Fruit fly (Drosophila melanogaster) whole organism, embryonic: ENCODE measurements around the gene CG43800.
A peak's percentile ranks its signal among the peaks of the same experiment; 100 is the strongest.

Experiments used
- Adf1 ChIP-seq: fragments of 200-800 bp; sonication (Bioruptor generic); IDR thresholded peaks from 2 replicates; pipeline ENCODE4 v1.3.6; 2022; ENCODE audit warnings: missing biosample characterization, missing genetic modification characterization
- CG15073 ChIP-seq: fragments of 200-800 bp; sonication (Bioruptor generic); optimal IDR thresholded peaks from 2 replicates; lab custom pipeline; 2016; ENCODE audit warnings: missing biosample characterization, missing genetic modification characterization
- CG1792 ChIP-seq: fragments of 200-800 bp; sonication (Bioruptor generic); optimal IDR thresholded peaks from 2 replicates; lab custom pipeline; 2016; ENCODE audit warnings: missing biosample characterization, missing genetic modification characterization
- CG2889 ChIP-seq: fragments of 200-800 bp; sonication (Bioruptor generic); IDR thresholded peaks from 3 replicates; pipeline ENCODE4 v1.3.6; 2022; ENCODE audit warnings: missing biosample characterization, missing genetic modification characterization
- CG3407 ChIP-seq: fragments of 200-800 bp; sonication (Bioruptor generic); optimal IDR thresholded peaks from 2 replicates; lab custom pipeline; 2018; ENCODE audit warnings: missing biosample characterization, mild to moderate bottlenecking, missing genetic modification characterization
- CG34224 ChIP-seq: fragments of 200-800 bp; sonication (Bioruptor generic); IDR thresholded peaks from 3 replicates; pipeline ENCODE4 v1.3.6; 2022; ENCODE audit warnings: missing biosample characterization, missing genetic modification characterization; ENCODE audit not compliant: partially characterized antibody
- CG3838 ChIP-seq: fragments of 200-800 bp; sonication (Bioruptor generic); optimal IDR thresholded peaks from 3 replicates; lab custom pipeline; 2016; ENCODE audit warnings: missing biosample characterization, missing genetic modification characterization
- CG4360 ChIP-seq: fragments of 200-800 bp; sonication (Bioruptor generic); IDR thresholded peaks from 2 replicates; pipeline ENCODE4 v1.3.6; 2022; ENCODE audit warnings: missing biosample characterization, missing genetic modification characterization
- CG7556 ChIP-seq: fragments of 200-800 bp; sonication (Bioruptor generic); optimal IDR thresholded peaks from 2 replicates; lab custom pipeline; 2017; ENCODE audit warnings: missing biosample characterization, mild to moderate bottlenecking, missing genetic modification characterization
- CG7987 ChIP-seq: fragments of 200-800 bp; sonication (Bioruptor generic); optimal IDR thresholded peaks from 2 replicates; lab custom pipeline; 2018; ENCODE audit warnings: missing biosample characterization, mild to moderate bottlenecking, missing genetic modification characterization, moderate library complexity
- CG8089 ChIP-seq: fragments of 200-800 bp; sonication (Bioruptor generic); optimal IDR thresholded peaks from 3 replicates; lab custom pipeline; 2016; ENCODE audit warnings: missing biosample characterization, missing genetic modification characterization
- Sin3A ChIP-seq: fragments of >200 bp; optimal IDR thresholded peaks from 2 replicates; lab custom pipeline; 2018
- amos ChIP-seq: fragments of 200-800 bp; sonication (Bioruptor generic); IDR thresholded peaks from 2 replicates; pipeline ENCODE4 v1.3.6; 2022; ENCODE audit warnings: missing biosample characterization, missing genetic modification characterization; ENCODE audit not compliant: partially characterized antibody
- cato ChIP-seq: fragments of 200-800 bp; sonication (Bioruptor generic); optimal IDR thresholded peaks from 2 replicates; lab custom pipeline; 2016; ENCODE audit warnings: missing biosample characterization, missing genetic modification characterization, borderline replicate concordance
- chn ChIP-seq: fragments of 200-800 bp; sonication (Bioruptor generic); optimal IDR thresholded peaks from 2 replicates; lab custom pipeline; 2016; ENCODE audit warnings: missing biosample characterization, missing genetic modification characterization
- eve ChIP-seq, 2 experiments: fragments of >200 bp; optimal IDR thresholded peaks; 2 replicates each; lab custom pipeline; 2017; ENCODE audit warnings: missing biosample characterization in 2 of 2, missing genetic modification characterization in 2 of 2
- ham ChIP-seq: fragments of 200-800 bp; sonication (Bioruptor generic); IDR thresholded peaks from 2 replicates; pipeline ENCODE4 v1.3.6; 2022; ENCODE audit warnings: missing biosample characterization, missing genetic modification characterization
- hkb ChIP-seq, 2 experiments: fragments of 200-800 bp in 1 of 2; fragments of >200 bp in 1 of 2; sonication (Bioruptor generic) in 1 of 2; IDR thresholded peaks in 1 of 2; optimal IDR thresholded peaks in 1 of 2; 2 replicates each; pipeline versions ENCODE4 v1.3.6 to Lab custom; 2017 to 2022; ENCODE audit warnings: missing biosample characterization in 1 of 2, missing genetic modification characterization in 1 of 2
- insv ChIP-seq, 2 experiments: fragments of 200-800 bp; sonication (Bioruptor generic); optimal IDR thresholded peaks; 3 replicates each; lab custom pipeline; 2016 to 2018; ENCODE audit warnings: missing biosample characterization in 2 of 2, missing genetic modification characterization in 2 of 2
- knrl ChIP-seq: fragments of 200-800 bp; sonication (Bioruptor generic); IDR thresholded peaks from 3 replicates; pipeline ENCODE4 v1.3.6; 2022; ENCODE audit warnings: missing biosample characterization, missing genetic modification characterization; ENCODE audit not compliant: partially characterized antibody
- tll ChIP-seq, 2 experiments: fragments of 200-800 bp in 1 of 2; fragments of >200 bp in 1 of 2; sonication (Bioruptor generic) in 1 of 2; optimal IDR thresholded peaks; 2 replicates each; lab custom pipeline; 2017 to 2019; ENCODE audit warnings: missing biosample characterization in 2 of 2, missing genetic modification characterization in 2 of 2, mild to moderate bottlenecking in 1 of 2, moderate library complexity in 1 of 2

The CG43800 gene

DNA sequence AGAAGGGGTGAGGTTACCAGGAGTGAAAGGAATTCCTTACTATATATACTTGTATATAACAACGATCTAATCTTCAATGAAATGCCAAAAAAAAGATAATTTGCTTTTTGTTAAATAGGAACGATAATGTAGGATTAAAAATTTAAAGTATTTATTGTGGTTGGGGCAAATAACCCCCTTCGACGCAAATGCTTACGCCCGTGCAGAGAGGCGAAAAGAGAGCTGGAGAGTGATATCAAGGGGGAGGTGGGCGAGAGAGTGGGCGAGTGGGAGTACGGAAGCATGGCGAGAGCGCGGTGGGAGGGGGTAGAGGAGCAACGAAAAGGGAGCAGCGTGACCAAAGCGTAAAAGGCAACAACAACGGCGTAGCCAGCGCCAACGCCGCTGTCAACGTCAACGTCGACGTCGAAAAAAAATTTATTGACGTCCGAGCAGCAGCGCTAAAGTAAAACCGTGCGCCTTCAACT, 44.0 kb downstream of the CG43800 start (continued):
- peak; percentile 93; the same call in 2 of the 3 replicates for TF ChIP-seq CG2889
- peak; percentile 97 for TF ChIP-seq chn (GFP tag; lab: Kevin White, UChicago)
- TF ChIP-seq CG8089: peak; percentile 94
- TF ChIP-seq cato: peak; percentile 97
- TF ChIP-seq CG15073 (GFP tag; lab: Kevin White, UChicago): peak; percentile 85
- TF ChIP-seq CG34224 (GFP tag; lab: Robert Waterston, UW): no peak
- TF ChIP-seq CG3407: peak; percentile 97
- TF ChIP-seq Sin3A (lab: Kevin White, UChicago): no peak
- TF ChIP-seq CG7556 (GFP tag; lab: Kevin White, UChicago): peak; percentile 99
- TF ChIP-seq CG3838 (GFP tag; lab: Kevin White, UChicago): peak; percentile 93

DNA sequence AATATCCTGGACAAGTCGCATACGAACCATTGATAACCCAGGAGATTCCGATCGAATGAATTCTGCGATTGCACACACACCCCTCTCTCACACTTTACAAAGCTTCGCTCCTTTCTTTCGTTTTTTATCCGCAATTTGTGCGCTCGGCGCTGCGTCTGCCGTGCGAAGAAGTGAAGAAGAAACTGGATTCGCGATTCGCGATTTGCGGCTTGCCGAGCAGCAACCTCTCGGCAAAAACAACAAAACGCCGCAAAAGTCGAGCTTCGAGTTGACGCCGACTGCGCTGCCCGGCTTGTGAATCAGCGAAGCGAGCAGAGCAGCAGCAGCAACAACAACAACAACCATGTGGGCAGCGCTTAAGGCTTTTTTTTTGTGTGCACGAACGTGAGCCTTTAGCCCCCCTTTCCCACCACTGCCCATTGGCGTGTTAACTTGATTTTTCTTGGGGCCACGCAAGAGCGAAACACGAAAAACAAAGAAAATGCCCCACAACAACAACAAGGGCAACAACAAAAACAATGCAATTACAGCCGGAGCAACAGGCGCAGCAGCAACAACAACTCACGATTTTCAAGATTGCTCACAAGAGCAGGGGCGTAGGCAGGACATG, 44.6 kb downstream of the CG43800 start:
- TF ChIP-seq knrl (GFP tag; lab: Robert Waterston, UW): 0 out of 3 replicates have a peak, but pooled peaks have one; percentile 31
- peak in 1 of 2 experiments; percentile 31 for TF ChIP-seq insv (GFP tag; optimal IDR thresholded peaks at IDR 0.05; lab: Kevin White, UChicago)
- TF ChIP-seq CG4360 (GFP tag; lab: Robert Waterston, UW): peak; percentile 95
- peak; percentile 15 for TF ChIP-seq hkb (optimal IDR thresholded peaks at IDR 0.05; lab: Kevin White, UChicago)
- no peak for TF ChIP-seq hkb (GFP tag; IDR thresholded peaks at IDR 0.05; lab: Robert Waterston, UW)
- 0 out of 2 replicates have a peak, but pooled peaks have one; percentile 4 for TF ChIP-seq amos
- no peak for TF ChIP-seq CG1792 (GFP tag; lab: Kevin White, UChicago)
- TF ChIP-seq tll (GFP tag; optimal IDR thresholded peaks at IDR 0.05; lab: Kevin White, UChicago): peak in 1 of 2 experiments; percentile 41
- TF ChIP-seq ham (GFP tag; lab: Robert Waterston, UW): no peak
- TF ChIP-seq Adf1 (GFP tag; lab: Robert Waterston, UW): peak; percentile 49
- TF ChIP-seq eve (GFP tag; optimal IDR thresholded peaks at IDR 0.05; lab: Kevin White, UChicago): peak in 1 of 2 experiments; percentile 51
- TF ChIP-seq CG7987 (GFP tag; lab: Kevin White, UChicago): no peak
- TF ChIP-seq, all 482 proteins: peak for 8
